Worm (Caenorhabditis elegans) whole organism, young adult: ENCODE measurements around the gene W04E12.5.

Source experiments
- B0035.1 ChIP-seq: sonication (generic microtip); optimal IDR thresholded peaks from 2 replicates; lab custom pipeline; 2016; ENCODE audit warnings: missing genetic modification characterization, mild to moderate bottlenecking, missing compliant biosample characterization, missing genotype, missing genetic modification reagents
- B0261.1 ChIP-seq: sonication (generic microtip); optimal IDR thresholded peaks from 2 replicates; lab custom pipeline; 2016; ENCODE audit warnings: mild to moderate bottlenecking, missing genetic modification characterization, moderate library complexity, missing compliant biosample characterization
- C17E4.6 ChIP-seq: fragments of 200-800 bp; sonication (Bioruptor generic); IDR thresholded peaks from 2 replicates; pipeline ENCODE4 v1.3.6; 2022; ENCODE audit warnings: missing genetic modification reagents, missing genetic modification characterization, missing compliant biosample characterization
- F10E7.11 ChIP-seq: sonication (generic microtip); optimal IDR thresholded peaks from 2 replicates; lab custom pipeline; 2017; ENCODE audit warnings: mild to moderate bottlenecking, missing genetic modification characterization, moderate library complexity, missing compliant biosample characterization
- F22D6.2 ChIP-seq: sonication (generic microtip); optimal IDR thresholded peaks from 2 replicates; lab custom pipeline; 2016; ENCODE audit warnings: mild to moderate bottlenecking, missing genetic modification characterization, missing compliant biosample characterization
- F57A8.1 ChIP-seq: fragments of 200-800 bp; sonication (Bioruptor generic); optimal IDR thresholded peaks from 2 replicates; lab custom pipeline; 2018; ENCODE audit warnings: mild to moderate bottlenecking, missing genetic modification characterization, moderate library complexity, missing compliant biosample characterization
- K12H6.12 ChIP-seq: fragments of 200-800 bp; sonication (Bioruptor generic); optimal IDR thresholded peaks from 2 replicates; lab custom pipeline; 2018; ENCODE audit warnings: mild to moderate bottlenecking, missing genetic modification characterization, missing compliant biosample characterization
- Y53F4B.3 ChIP-seq: fragments of 200-800 bp; sonication (Bioruptor generic); IDR thresholded peaks from 2 replicates; pipeline ENCODE4 v1.3.6; 2022; ENCODE audit warnings: missing genetic modification reagents, missing genetic modification characterization, missing compliant biosample characterization
- Y56A3A.18 ChIP-seq: fragments of 200-800 bp; sonication (Bioruptor generic); IDR thresholded peaks from 2 replicates; pipeline ENCODE4 v1.3.6; 2022; ENCODE audit warnings: missing genetic modification reagents, missing genetic modification characterization, missing compliant biosample characterization
- Y67H2A.10 ChIP-seq: fragments of 200-800 bp; sonication (Bioruptor generic); conservative IDR thresholded peaks from 2 replicates; pipeline ENCODE4 v1.3.6; 2022; ENCODE audit warnings: missing genetic modification reagents, missing genetic modification characterization, missing compliant biosample characterization
- Y95B8A.8 ChIP-seq: fragments of 200-800 bp; sonication (Bioruptor generic); IDR thresholded peaks from 2 replicates; pipeline ENCODE4 v1.3.6; 2022; ENCODE audit warnings: missing genetic modification reagents, missing genetic modification characterization, missing compliant biosample characterization
- akir-1 ChIP-seq: fragments of 200-800 bp; sonication (Bioruptor generic); optimal IDR thresholded peaks from 2 replicates; lab custom pipeline; 2018; ENCODE audit warnings: mild to moderate bottlenecking, missing genetic modification characterization, moderate library complexity, missing compliant biosample characterization
- atf-7 ChIP-seq: sonication (generic microtip); optimal IDR thresholded peaks from 2 replicates; lab custom pipeline; 2017; ENCODE audit warnings: mild to moderate bottlenecking, missing genetic modification characterization, missing compliant biosample characterization
- attf-3 ChIP-seq: fragments of 200-800 bp; sonication (Bioruptor generic); conservative IDR thresholded peaks from 2 replicates; pipeline ENCODE4 v1.3.6; 2022; ENCODE audit warnings: missing genetic modification reagents, missing genetic modification characterization, missing compliant biosample characterization
- ccch-3 ChIP-seq: fragments of 200-800 bp; sonication (Bioruptor generic); optimal IDR thresholded peaks from 2 replicates; lab custom pipeline; 2018; ENCODE audit warnings: mild to moderate bottlenecking, missing genetic modification characterization, missing compliant biosample characterization
- cebp-2 ChIP-seq: fragments of 200-800 bp; sonication (Bioruptor generic); IDR thresholded peaks from 2 replicates; pipeline ENCODE4 v1.3.6; 2022; ENCODE audit warnings: missing genetic modification characterization, missing compliant biosample characterization
- ceh-27 ChIP-seq: fragments of 200-800 bp; sonication (Bioruptor generic); optimal IDR thresholded peaks from 2 replicates; lab custom pipeline; 2018; ENCODE audit warnings: mild to moderate bottlenecking, missing genetic modification characterization, moderate library complexity, missing compliant biosample characterization
- ceh-79 ChIP-seq: sonication (generic microtip); optimal IDR thresholded peaks from 2 replicates; lab custom pipeline; 2017; ENCODE audit warnings: mild to moderate bottlenecking, missing genetic modification characterization, missing compliant biosample characterization
- chd-7 ChIP-seq: sonication (generic microtip); optimal IDR thresholded peaks from 2 replicates; lab custom pipeline; 2016; ENCODE audit warnings: mild to moderate bottlenecking, missing genetic modification characterization, moderate library complexity, missing compliant biosample characterization
- dpff-1 ChIP-seq: sonication (generic microtip); optimal IDR thresholded peaks from 2 replicates; lab custom pipeline; 2017; ENCODE audit warnings: mild to moderate bottlenecking, missing genetic modification characterization, missing compliant biosample characterization
- efl-1 ChIP-seq: fragments of 150-350 bp; optimal IDR thresholded peaks from 2 replicates; lab custom pipeline; 2014; ENCODE audit warnings: missing biosample characterization, missing genetic modification reagents, missing genetic modification characterization
- egl-44 ChIP-seq: fragments of 200-800 bp; sonication (Bioruptor generic); IDR thresholded peaks from 2 replicates; pipeline ENCODE4 v1.3.6; 2022; ENCODE audit warnings: missing genetic modification reagents, missing genetic modification characterization, missing compliant biosample characterization
- egrh-3 ChIP-seq: fragments of 200-800 bp; sonication (Bioruptor generic); IDR thresholded peaks from 2 replicates; pipeline ENCODE4 v1.3.6; 2022; ENCODE audit warnings: missing genetic modification reagents, missing genetic modification characterization, missing compliant biosample characterization
- ets-4 ChIP-seq: fragments of 200-800 bp; sonication (Bioruptor generic); optimal IDR thresholded peaks from 2 replicates; lab custom pipeline; 2018; ENCODE audit warnings: mild to moderate bottlenecking, missing genetic modification characterization, missing compliant biosample characterization
- hlh-26 ChIP-seq: fragments of 200-800 bp; sonication (Bioruptor generic); conservative IDR thresholded peaks from 2 replicates; pipeline ENCODE4 v1.3.6; 2022; ENCODE audit warnings: missing genetic modification reagents, missing genetic modification characterization, missing compliant biosample characterization
- hmg-1.2 ChIP-seq: fragments of 200-800 bp; sonication (Bioruptor generic); IDR thresholded peaks from 2 replicates; pipeline ENCODE4 v1.3.6; 2022; ENCODE audit warnings: missing genetic modification reagents, missing genetic modification characterization, missing compliant biosample characterization
- let-526 ChIP-seq: fragments of 200-800 bp; sonication (Bioruptor generic); IDR thresholded peaks from 2 replicates; pipeline ENCODE4 v1.3.6; 2022; ENCODE audit warnings: missing genetic modification reagents, missing genetic modification characterization, missing compliant biosample characterization
- lin-54 ChIP-seq: fragments of 200-800 bp; sonication (Bioruptor generic); optimal IDR thresholded peaks from 2 replicates; lab custom pipeline; 2018; ENCODE audit warnings: mild to moderate bottlenecking, missing genetic modification characterization, missing compliant biosample characterization
- lsy-27 ChIP-seq: sonication (generic microtip); optimal IDR thresholded peaks from 2 replicates; lab custom pipeline; 2017; ENCODE audit warnings: missing genetic modification characterization, mild to moderate bottlenecking, missing compliant biosample characterization, antibody characterized with exemption, missing genotype, borderline replicate concordance; ENCODE audit not compliant: insufficient read depth
- madf-6 ChIP-seq: fragments of 200-800 bp; sonication (Bioruptor generic); IDR thresholded peaks from 2 replicates; pipeline ENCODE4 v1.3.6; 2022; ENCODE audit warnings: missing genetic modification reagents, missing genetic modification characterization, missing compliant biosample characterization
- mcd-1 ChIP-seq: fragments of 200-800 bp; sonication (Bioruptor generic); IDR thresholded peaks from 2 replicates; pipeline ENCODE4 v1.3.6; 2022; ENCODE audit warnings: missing genetic modification reagents, missing genetic modification characterization, missing compliant biosample characterization
- mes-4 ChIP-seq: sonication (generic microtip); optimal IDR thresholded peaks from 2 replicates; lab custom pipeline; 2016; ENCODE audit warnings: missing genotype, missing genetic modification characterization, missing compliant biosample characterization
- nfya-2 ChIP-seq: fragments of 200-800 bp; sonication (Bioruptor generic); IDR thresholded peaks from 2 replicates; pipeline ENCODE4 v1.3.6; 2022; ENCODE audit warnings: missing genetic modification reagents, missing genetic modification characterization, missing compliant biosample characterization
- nhr-179 ChIP-seq: sonication (generic microtip); optimal IDR thresholded peaks from 2 replicates; lab custom pipeline; 2016; ENCODE audit warnings: mild to moderate bottlenecking, missing genetic modification characterization, missing compliant biosample characterization
- nhr-80 ChIP-seq: sonication (generic microtip); optimal IDR thresholded peaks from 2 replicates; lab custom pipeline; 2016; ENCODE audit warnings: missing genetic modification characterization, missing compliant biosample characterization
- pbrm-1 ChIP-seq: fragments of 200-800 bp; sonication (Bioruptor generic); IDR thresholded peaks from 2 replicates; pipeline ENCODE4 v1.3.6; 2022; ENCODE audit warnings: missing genetic modification reagents, missing genetic modification characterization, missing compliant biosample characterization
- pha-4 ChIP-seq: fragments of 150-350 bp; sonication (generic microtip); optimal IDR thresholded peaks from 2 replicates; lab custom pipeline; 2014; ENCODE audit warnings: missing biosample characterization, missing genetic modification reagents, missing genetic modification characterization
- rpc-1 ChIP-seq, 2 experiments: fragments of 150-350 bp in 1 of 2; sonication (generic microtip) in 1 of 2; optimal IDR thresholded peaks; 2 replicates each; lab custom pipeline; 2014 to 2018; ENCODE audit warnings: missing biosample characterization in 1 of 2, missing genetic modification characterization in 1 of 2, missing genetic modification reagents in 1 of 2, missing genotype in 1 of 2
- sdz-38 ChIP-seq: sonication (generic microtip); optimal IDR thresholded peaks from 2 replicates; lab custom pipeline; 2016; ENCODE audit warnings: missing genotype, missing genetic modification characterization, missing compliant biosample characterization
- sea-2 ChIP-seq: fragments of 200-800 bp; sonication (Bioruptor generic); IDR thresholded peaks from 2 replicates; pipeline ENCODE4 v1.3.6; 2022; ENCODE audit warnings: missing genetic modification characterization, missing compliant biosample characterization
- snpc-3.4 ChIP-seq: sonication (generic microtip); optimal IDR thresholded peaks from 2 replicates; lab custom pipeline; 2017; ENCODE audit warnings: missing genetic modification characterization, mild to moderate bottlenecking, missing compliant biosample characterization, antibody characterized with exemption, moderate library complexity, missing genotype, missing genetic modification reagents
- snpc-4 ChIP-seq, 5 experiments: fragments of 150-350 bp in 1 of 5; sonication (generic microtip) in 4 of 5; optimal IDR thresholded peaks; 2 replicates each; lab custom pipeline; 2014 to 2018; ENCODE audit warnings: missing genetic modification characterization in 5 of 5, missing biosample characterization in 3 of 5, antibody characterized with exemption in 2 of 5, mild to moderate bottlenecking in 2 of 5, missing compliant biosample characterization in 2 of 5, missing genotype in 2 of 5, moderate library complexity in 2 of 5, missing genetic modification reagents in 1 of 5
- tbx-9 ChIP-seq: sonication (generic microtip); optimal IDR thresholded peaks from 2 replicates; lab custom pipeline; 2016; ENCODE audit warnings: borderline replicate concordance, missing genetic modification characterization, inconsistent platforms, missing compliant biosample characterization
- xnd-1 ChIP-seq: sonication (generic microtip); optimal IDR thresholded peaks from 2 replicates; lab custom pipeline; 2016; ENCODE audit warnings: missing genotype, missing genetic modification reagents, missing genetic modification characterization, missing compliant biosample characterization
- zfh-2 ChIP-seq: fragments of 200-800 bp; sonication (Bioruptor generic); conservative IDR thresholded peaks from 2 replicates; pipeline ENCODE4 v1.3.6; 2022; ENCODE audit warnings: missing genetic modification reagents, missing genetic modification characterization, missing compliant biosample characterization
- ztf-26 ChIP-seq: sonication (generic microtip); optimal IDR thresholded peaks from 2 replicates; lab custom pipeline; 2017; ENCODE audit warnings: missing genetic modification characterization, missing compliant biosample characterization
- ztf-28 ChIP-seq: fragments of 200-800 bp; sonication (Bioruptor generic); IDR thresholded peaks from 2 replicates; pipeline ENCODE4 v1.3.6; 2022; ENCODE audit warnings: missing genetic modification reagents, missing genetic modification characterization, missing compliant biosample characterization
- ztf-3 ChIP-seq: fragments of 200-800 bp; sonication (Bioruptor generic); optimal IDR thresholded peaks from 2 replicates; lab custom pipeline; 2018; ENCODE audit warnings: mild to moderate bottlenecking, missing genetic modification characterization, missing compliant biosample characterization

The W04E12.5 gene

DNA sequence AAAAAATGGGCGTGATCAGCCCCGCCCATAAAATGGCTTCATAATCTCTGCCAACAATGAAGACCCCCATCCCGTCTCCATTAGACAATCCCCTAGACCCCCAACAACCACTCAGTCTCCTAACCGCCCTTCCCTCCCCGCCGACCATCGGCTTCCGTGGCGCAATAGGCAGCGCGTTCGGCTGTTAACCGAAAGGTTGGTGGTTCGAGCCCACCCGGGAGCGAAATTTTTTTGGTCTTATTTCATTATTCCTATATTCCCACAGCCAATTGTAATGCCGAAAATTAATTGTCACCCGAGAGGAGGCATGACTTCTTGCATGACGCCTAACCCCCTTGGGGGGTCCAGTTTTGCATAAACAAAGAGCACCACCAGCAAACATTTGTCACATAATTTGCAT is 23.1 kb upstream of the W04E12.5 start (continued):
- TF ChIP-seq snpc-3.4 (no peak), F22D6.2 (no peak), egrh-3 (GFP tag; lab: Robert Waterston, UW) (peak; percentile 39; the same call in 1 of the 2 replicates), B0261.1 (tag; lab: Kevin White, UChicago) (peak; percentile 86), rpc-1 (optimal IDR thresholded peaks at IDR 0.05; lab: Kevin White, UChicago) (peak; percentile 53), rpc-1 (tag; optimal IDR thresholded peaks at IDR 0.05; lab: Kevin White, UChicago) (peak; percentile 71), sdz-38 (tag; lab: Kevin White, UChicago) (no peak), madf-6 (GFP tag; lab: Robert Waterston, UW) (no peak), sea-2 (GFP tag; lab: Robert Waterston, UW) (no peak), C17E4.6 (GFP tag; lab: Robert Waterston, UW) (no peak), xnd-1 (tag; lab: Kevin White, UChicago) (no peak), nfya-2 (no peak), lsy-27 (tag; lab: Kevin White, UChicago) (peak; percentile 49), pha-4 (tag; lab: Kevin White, UChicago) (no peak), zfh-2 (GFP tag; lab: Robert Waterston, UW) (peak; percentile 56), ztf-26 (tag; lab: Kevin White, UChicago) (no peak), Y95B8A.8 (GFP tag; lab: Robert Waterston, UW) (0 out of 2 replicates have a peak, but pooled peaks have one; percentile 25), tbx-9 (tag; lab: Kevin White, UChicago) (no peak), ets-4 (GFP tag; lab: Kevin White, UChicago) (no peak), egl-44 (peak; percentile 27; the same call in 1 of the 2 replicates), nhr-80 (tag; lab: Kevin White, UChicago) (no peak), B0035.1 (tag; lab: Kevin White, UChicago) (no peak), hlh-26 (no peak), F57A8.1 (GFP tag; lab: Kevin White, UChicago) (no peak), akir-1 (GFP tag; lab: Kevin White, UChicago) (no peak), ccch-3 (GFP tag; lab: Kevin White, UChicago) (no peak), ceh-79 (no peak), K12H6.12 (tag; lab: Kevin White, UChicago) (no peak), efl-1 (no peak), hmg-1.2 (GFP tag; lab: Robert Waterston, UW) (peak; percentile 69), cebp-2 (GFP tag; lab: Robert Waterston, UW) (no peak), Y67H2A.10 (GFP tag; lab: Robert Waterston, UW) (no peak), ceh-27 (GFP tag; lab: Kevin White, UChicago) (peak; percentile 32), dpff-1 (no peak), atf-7 (no peak), Y56A3A.18 (GFP tag; lab: Robert Waterston, UW) (no peak), ztf-3 (no peak), nhr-179 (tag; lab: Kevin White, UChicago) (no peak), mcd-1 (peak; percentile 52), snpc-4 (GFP tag; optimal IDR thresholded peaks at IDR 0.05; lab: Kevin White, UChicago) (peak; percentile 27), snpc-4 (tag; optimal IDR thresholded peaks at IDR 0.05; lab: Kevin White, UChicago) (peak in 1 of 4 experiments; percentile 36), lin-54 (GFP tag; lab: Kevin White, UChicago) (peak; percentile 25), let-526 (GFP tag; lab: Robert Waterston, UW) (no peak), Y53F4B.3 (no peak), attf-3 (GFP tag; lab: Robert Waterston, UW) (no peak; the same call in 1 of the 2 replicates), pbrm-1 (GFP tag; lab: Robert Waterston, UW) (peak; percentile 64), F10E7.11 (no peak), mes-4 (no peak), ztf-28 (GFP tag; lab: Robert Waterston, UW) (peak; percentile 71; the same call in 1 of the 2 replicates), chd-7 (tag; lab: Kevin White, UChicago) (no peak)
